Worm (Caenorhabditis elegans) whole organism, L2 larva: ENCODE results near the gene pqn-18.

Experiments
- Y55F3AM.14 ChIP-seq: fragments of 200-800 bp; sonication (Bioruptor generic); optimal IDR thresholded peaks from 2 replicates; lab custom pipeline; 2018; ENCODE audit warnings: mild to moderate bottlenecking, missing genetic modification characterization, missing compliant biosample characterization
- ama-1 ChIP-seq: fragments of 150-350 bp; optimal IDR thresholded peaks from 2 replicates; lab custom pipeline; 2018; ENCODE audit warnings: inconsistent platforms
- crh-2 ChIP-seq: sonication (generic microtip); optimal IDR thresholded peaks from 2 replicates; lab custom pipeline; 2017; ENCODE audit warnings: missing biosample characterization, missing genetic modification characterization
- elt-3 ChIP-seq: sonication (generic microtip); optimal IDR thresholded peaks from 2 replicates; lab custom pipeline; 2017; ENCODE audit warnings: missing biosample characterization, missing genetic modification characterization
- fos-1 ChIP-seq: fragments of 150-350 bp; optimal IDR thresholded peaks from 2 replicates; lab custom pipeline; 2014; ENCODE audit warnings: missing biosample characterization, missing genetic modification characterization
- lin-39 ChIP-seq: fragments of 150-350 bp; optimal IDR thresholded peaks from 2 replicates; lab custom pipeline; 2014; ENCODE audit warnings: missing biosample characterization, missing genetic modification reagents, missing genetic modification characterization
- mab-5 ChIP-seq: fragments of 150-350 bp; optimal IDR thresholded peaks from 2 replicates; lab custom pipeline; 2014; ENCODE audit warnings: missing biosample characterization, missing genetic modification characterization
- nhr-12 ChIP-seq: fragments of 150-350 bp; optimal IDR thresholded peaks from 2 replicates; lab custom pipeline; 2014; ENCODE audit warnings: missing biosample characterization, missing genetic modification characterization
- nhr-237 ChIP-seq: fragments of 150-350 bp; optimal IDR thresholded peaks from 2 replicates; lab custom pipeline; 2014; ENCODE audit warnings: missing biosample characterization, missing genetic modification characterization
- sem-4 ChIP-seq: fragments of 150-350 bp; optimal IDR thresholded peaks from 2 replicates; lab custom pipeline; 2014; ENCODE audit warnings: missing biosample characterization, missing genetic modification reagents, missing genetic modification characterization
- skn-1 ChIP-seq: sonication (generic microtip); optimal IDR thresholded peaks from 2 replicates; lab custom pipeline; 2017; ENCODE audit warnings: missing biosample characterization, missing genetic modification characterization
- snpc-4 ChIP-seq: fragments of 150-350 bp; optimal IDR thresholded peaks from 2 replicates; lab custom pipeline; 2014; ENCODE audit warnings: missing biosample characterization, missing genetic modification characterization
- unc-55 ChIP-seq: fragments of 150-350 bp; sonication (generic microtip); optimal IDR thresholded peaks from 3 replicates; lab custom pipeline; 2014; ENCODE audit warnings: missing biosample characterization, missing genetic modification reagents, missing genetic modification characterization
- zag-1 ChIP-seq: fragments of 150-350 bp; optimal IDR thresholded peaks from 2 replicates; lab custom pipeline; 2014; ENCODE audit warnings: missing biosample characterization, missing genetic modification characterization

ce11 chrX:12915058-12915457 is 7.4 kb downstream of the pqn-18 start:
- TF ChIP-seq sem-4 (tag; lab: Kevin White, UChicago), result no peak
- no peak for TF ChIP-seq mab-5 (tag; lab: Kevin White, UChicago)
- no peak for TF ChIP-seq unc-55 (GFP tag; lab: Kevin White, UChicago)
- no peak for TF ChIP-seq snpc-4 (tag; lab: Kevin White, UChicago)
- TF ChIP-seq nhr-237 (tag; lab: Kevin White, UChicago), result no peak
- no peak for TF ChIP-seq Y55F3AM.14 (GFP tag; lab: Kevin White, UChicago)
- no peak for TF ChIP-seq ama-1 (lab: Kevin White, UChicago)
- TF ChIP-seq fos-1, result no peak
- no peak for TF ChIP-seq crh-2 (tag; lab: Kevin White, UChicago)
- no peak for TF ChIP-seq skn-1
- TF ChIP-seq elt-3 (tag; lab: Kevin White, UChicago), result no peak
- TF ChIP-seq lin-39 (tag; lab: Kevin White, UChicago), result no peak
- TF ChIP-seq zag-1 (tag; lab: Kevin White, UChicago), result no peak
- TF ChIP-seq nhr-12 (tag; lab: Kevin White, UChicago), result no peak
